Fruit fly (Drosophila melanogaster) whole organism, pupa: ENCODE data around the gene gzl.

Source experiments
- CG14655 ChIP-seq: fragments of 200-800 bp; sonication (Bioruptor generic); optimal IDR thresholded peaks from 3 replicates; lab custom pipeline; 2017; ENCODE audit warnings: mild to moderate bottlenecking, missing biosample characterization, missing genetic modification reagents, missing genetic modification characterization
- EcR ChIP-seq: fragments of 200-800 bp; sonication (Bioruptor generic); optimal IDR thresholded peaks from 3 replicates; lab custom pipeline; 2019; ENCODE audit warnings: missing biosample characterization, missing genetic modification characterization, mild to moderate bottlenecking, moderate library complexity, missing genetic modification reagents
- Snoo ChIP-seq: fragments of 200-800 bp; sonication (Bioruptor generic); optimal IDR thresholded peaks from 3 replicates; lab custom pipeline; 2017; ENCODE audit warnings: missing biosample characterization, mild to moderate bottlenecking, missing genetic modification characterization, inconsistent platforms

- TF ChIP-seq EcR (GFP tag; lab: Kevin White, UChicago) (no peak), CG14655 (GFP tag; lab: Kevin White, UChicago) (no peak), Snoo (no peak)
These were observed 14.6 kb upstream of the gzl start, which contains the start of gene CG42724 for dm6 chr3R:6368100-6368499.
